Worm (Caenorhabditis elegans) whole organism, L4 larva: Measurements from ENCODE around the gene T21C9.13.

Source experiments
- R02D3.7 ChIP-seq: fragments of 150-350 bp; sonication (generic microtip); optimal IDR thresholded peaks from 3 replicates; lab custom pipeline; 2014; ENCODE audit warnings: missing biosample characterization, missing genetic modification characterization
- fkh-10 ChIP-seq: fragments of 150-350 bp; optimal IDR thresholded peaks from 2 replicates; lab custom pipeline; 2014; ENCODE audit warnings: missing biosample characterization, missing genetic modification reagents, missing genetic modification characterization
- nhr-237 ChIP-seq: sonication (generic microtip); optimal IDR thresholded peaks from 2 replicates; lab custom pipeline; 2017; ENCODE audit warnings: missing biosample characterization, missing genetic modification characterization
- zag-1 ChIP-seq: fragments of 150-350 bp; optimal IDR thresholded peaks from 2 replicates; lab custom pipeline; 2014; ENCODE audit warnings: missing biosample characterization, missing genetic modification characterization

- no peak for TF ChIP-seq fkh-10 (GFP tag; lab: Kevin White, UChicago)
- no peak for TF ChIP-seq zag-1 (tag; lab: Kevin White, UChicago)
- no peak for TF ChIP-seq nhr-237 (tag; lab: Kevin White, UChicago)
- no peak for TF ChIP-seq R02D3.7 (tag; lab: Kevin White, UChicago)
These were observed 22.9 kb upstream of the T21C9.13 start for ce11 chrV:10574197-10574596.
